Fruit fly (Drosophila melanogaster) whole organism, embryonic: Measurements from ENCODE around the gene Tengl1.

Experiments used
- CG10431 ChIP-seq: fragments of 200-800 bp; sonication (Bioruptor generic); optimal IDR thresholded peaks from 3 replicates; lab custom pipeline; 2018; ENCODE audit warnings: missing biosample characterization, mild to moderate bottlenecking, missing genetic modification characterization
- CG10565 ChIP-seq: fragments of 200-800 bp; sonication (Bioruptor generic); optimal IDR thresholded peaks from 3 replicates; lab custom pipeline; 2016; ENCODE audit warnings: missing biosample characterization, mild to moderate bottlenecking, missing genetic modification characterization
- CG10959 ChIP-seq: fragments of 200-800 bp; sonication (Bioruptor generic); IDR thresholded peaks from 2 replicates; pipeline ENCODE4 v1.3.6; 2022; ENCODE audit warnings: missing biosample characterization, missing genetic modification characterization
- CG11560 ChIP-seq: fragments of 200-800 bp; sonication (Bioruptor generic); IDR thresholded peaks from 3 replicates; pipeline ENCODE4 v1.3.6; 2022; ENCODE audit warnings: missing biosample characterization, missing genetic modification characterization
- CG12104 ChIP-seq: fragments of 200-800 bp; sonication (Bioruptor generic); optimal IDR thresholded peaks from 3 replicates; lab custom pipeline; 2016; ENCODE audit warnings: missing biosample characterization, missing genetic modification characterization
- CG15269 ChIP-seq: fragments of 200-800 bp; sonication (Bioruptor generic); optimal IDR thresholded peaks from 2 replicates; lab custom pipeline; 2018; ENCODE audit warnings: missing biosample characterization, mild to moderate bottlenecking, missing genetic modification characterization, moderate library complexity
- CG15601 ChIP-seq: fragments of 200-800 bp; sonication (Bioruptor generic); optimal IDR thresholded peaks from 3 replicates; lab custom pipeline; 2019; ENCODE audit warnings: missing biosample characterization, mild to moderate bottlenecking, missing genetic modification characterization, moderate library complexity
- CG15696 ChIP-seq: fragments of 200-800 bp; sonication (Bioruptor generic); optimal IDR thresholded peaks from 2 replicates; lab custom pipeline; 2019; ENCODE audit warnings: missing biosample characterization, mild to moderate bottlenecking, missing genetic modification characterization, moderate library complexity
- CG17829 ChIP-seq: fragments of 200-800 bp; optimal IDR thresholded peaks from 2 replicates; lab custom pipeline; 2019; ENCODE audit warnings: missing biosample characterization, mild to moderate bottlenecking, missing genetic modification characterization, moderate library complexity
- CG18476 ChIP-seq: fragments of 200-800 bp; sonication (Bioruptor generic); optimal IDR thresholded peaks from 2 replicates; lab custom pipeline; 2016; ENCODE audit warnings: missing biosample characterization, mild to moderate bottlenecking, missing genetic modification characterization
- CG2116 ChIP-seq: fragments of 200-800 bp; sonication (Bioruptor generic); optimal IDR thresholded peaks from 3 replicates; lab custom pipeline; 2018; ENCODE audit warnings: missing biosample characterization, mild to moderate bottlenecking, missing genetic modification characterization
- CG30403 ChIP-seq: fragments of 200-800 bp; sonication (Bioruptor generic); optimal IDR thresholded peaks from 3 replicates; lab custom pipeline; 2016; ENCODE audit warnings: missing biosample characterization, missing genetic modification characterization
- CG31365 ChIP-seq: fragments of 200-800 bp; sonication (Bioruptor generic); optimal IDR thresholded peaks from 2 replicates; lab custom pipeline; 2018; ENCODE audit warnings: missing biosample characterization, mild to moderate bottlenecking, missing genetic modification characterization
- CG32767 ChIP-seq: fragments of 200-800 bp; sonication (Bioruptor generic); IDR thresholded peaks from 2 replicates; pipeline ENCODE4 v1.3.6; 2022; ENCODE audit warnings: missing biosample characterization, missing genetic modification characterization
- CG3995 ChIP-seq: fragments of 200-800 bp; sonication (Bioruptor generic); optimal IDR thresholded peaks from 3 replicates; lab custom pipeline; 2016; ENCODE audit warnings: missing biosample characterization, missing genetic modification characterization
- CG4282 ChIP-seq: fragments of 200-800 bp; sonication (Bioruptor generic); optimal IDR thresholded peaks from 2 replicates; lab custom pipeline; 2016; ENCODE audit warnings: missing biosample characterization, missing genetic modification characterization
- CG7271 ChIP-seq: fragments of 200-800 bp; sonication (Bioruptor generic); optimal IDR thresholded peaks from 2 replicates; lab custom pipeline; 2018; ENCODE audit warnings: missing biosample characterization, mild to moderate bottlenecking, missing genetic modification characterization, moderate library complexity
- CG7839 ChIP-seq: fragments of 200-800 bp; sonication (Bioruptor generic); optimal IDR thresholded peaks from 3 replicates; lab custom pipeline; 2018; ENCODE audit warnings: missing biosample characterization, mild to moderate bottlenecking, missing genetic modification characterization, moderate library complexity
- CG8765 ChIP-seq: fragments of 200-800 bp; sonication (Bioruptor generic); IDR thresholded peaks from 2 replicates; pipeline ENCODE4 v1.3.6; 2022; ENCODE audit warnings: missing biosample characterization, missing genetic modification characterization
- CG9727 ChIP-seq: fragments of 200-800 bp; sonication (Bioruptor generic); optimal IDR thresholded peaks from 3 replicates; lab custom pipeline; 2017; ENCODE audit warnings: missing biosample characterization, mild to moderate bottlenecking, missing genetic modification characterization
- CG9817 ChIP-seq: fragments of 200-800 bp; sonication (Bioruptor generic); optimal IDR thresholded peaks from 2 replicates; lab custom pipeline; 2018; ENCODE audit warnings: missing biosample characterization, mild to moderate bottlenecking, missing genetic modification characterization, moderate library complexity
- CHES-1-like ChIP-seq: fragments of 200-800 bp; sonication (Bioruptor generic); optimal IDR thresholded peaks from 2 replicates; lab custom pipeline; 2016; ENCODE audit warnings: missing biosample characterization, missing genetic modification characterization
- CoRest ChIP-seq: fragments of 200-800 bp; sonication (Bioruptor generic); optimal IDR thresholded peaks from 3 replicates; lab custom pipeline; 2018; ENCODE audit warnings: missing biosample characterization, mild to moderate bottlenecking, missing genetic modification characterization, moderate library complexity
- Hmr ChIP-seq: fragments of 200-800 bp; sonication (Bioruptor generic); optimal IDR thresholded peaks from 3 replicates; lab custom pipeline; 2017; ENCODE audit warnings: mild to moderate bottlenecking, missing biosample characterization, missing genetic modification reagents, missing genetic modification characterization
- Jarid2 ChIP-seq: fragments of 200-800 bp; sonication (Bioruptor generic); optimal IDR thresholded peaks from 3 replicates; lab custom pipeline; 2017; ENCODE audit warnings: mild to moderate bottlenecking, missing biosample characterization, missing genetic modification reagents, missing genetic modification characterization
- MESR4 ChIP-seq: fragments of 200-800 bp; sonication (Bioruptor generic); optimal IDR thresholded peaks from 2 replicates; lab custom pipeline; 2018; ENCODE audit warnings: missing biosample characterization, mild to moderate bottlenecking, missing genetic modification characterization, moderate library complexity
- MTF-1 ChIP-seq: fragments of 200-800 bp; sonication (Bioruptor generic); optimal IDR thresholded peaks from 2 replicates; lab custom pipeline; 2018; ENCODE audit warnings: missing biosample characterization, mild to moderate bottlenecking, missing genetic modification characterization, borderline replicate concordance
- Nf-YC ChIP-seq: fragments of 200-800 bp; optimal IDR thresholded peaks from 3 replicates; lab custom pipeline; 2019; ENCODE audit warnings: missing biosample characterization, mild to moderate bottlenecking, missing genetic modification characterization, moderate library complexity
- Sox100B ChIP-seq: fragments of 200-800 bp; sonication (Bioruptor generic); optimal IDR thresholded peaks from 3 replicates; lab custom pipeline; 2018; ENCODE audit warnings: missing biosample characterization, mild to moderate bottlenecking, missing genetic modification characterization
- Vsx1 ChIP-seq: fragments of 200-800 bp; sonication (Bioruptor generic); optimal IDR thresholded peaks from 2 replicates; lab custom pipeline; 2017; ENCODE audit warnings: missing biosample characterization, mild to moderate bottlenecking, missing genetic modification characterization, missing genetic modification reagents
- Xrp1 ChIP-seq: fragments of 200-800 bp; sonication (Bioruptor generic); IDR thresholded peaks from 2 replicates; pipeline ENCODE4 v1.3.6; 2022; ENCODE audit warnings: missing biosample characterization, missing genetic modification characterization
- chn ChIP-seq: fragments of 200-800 bp; sonication (Bioruptor generic); optimal IDR thresholded peaks from 2 replicates; lab custom pipeline; 2016; ENCODE audit warnings: missing biosample characterization, missing genetic modification characterization
- dmrt11E ChIP-seq: fragments of 200-800 bp; sonication (Bioruptor generic); optimal IDR thresholded peaks from 3 replicates; lab custom pipeline; 2018; ENCODE audit warnings: missing biosample characterization, mild to moderate bottlenecking, missing genetic modification characterization, moderate library complexity
- dmrt99B ChIP-seq: fragments of 200-800 bp; sonication (Bioruptor generic); optimal IDR thresholded peaks from 2 replicates; lab custom pipeline; 2018; ENCODE audit warnings: missing biosample characterization, mild to moderate bottlenecking, missing genetic modification characterization, moderate library complexity
- fru ChIP-seq: fragments of >200 bp; optimal IDR thresholded peaks from 2 replicates; lab custom pipeline; 2017
- fu2 ChIP-seq: fragments of 200-800 bp; sonication (Bioruptor generic); optimal IDR thresholded peaks from 2 replicates; lab custom pipeline; 2016; ENCODE audit warnings: missing biosample characterization, missing genetic modification characterization
- gem ChIP-seq: fragments of 200-800 bp; sonication (Bioruptor generic); optimal IDR thresholded peaks from 2 replicates; lab custom pipeline; 2019; ENCODE audit warnings: missing biosample characterization, mild to moderate bottlenecking, missing genetic modification characterization, moderate library complexity
- kni ChIP-seq: fragments of 200-800 bp; sonication (Bioruptor generic); optimal IDR thresholded peaks from 3 replicates; lab custom pipeline; 2017; ENCODE audit warnings: mild to moderate bottlenecking, missing biosample characterization, missing genetic modification reagents, missing genetic modification characterization
- peb ChIP-seq: fragments of 200-800 bp; sonication (Bioruptor generic); IDR thresholded peaks from 2 replicates; pipeline ENCODE4 v1.3.6; 2022; ENCODE audit warnings: missing biosample characterization, missing genetic modification characterization
- pho ChIP-seq: fragments of 200-800 bp; sonication (Bioruptor generic); optimal IDR thresholded peaks from 2 replicates; lab custom pipeline; 2016; ENCODE audit warnings: missing biosample characterization, missing genetic modification characterization
- prd ChIP-seq, 3 experiments: fragments of >200 bp in 2 of 3; fragments of 200-800 bp in 1 of 3; sonication (Bioruptor generic) in 1 of 3; optimal IDR thresholded peaks in 2 of 3; IDR thresholded peaks in 1 of 3; 2 replicates in 2 of 3; 3 replicates in 1 of 3; pipeline versions ENCODE4 v1.3.6 to Lab custom; 2017 to 2022; ENCODE audit warnings: missing biosample characterization in 1 of 3, missing genetic modification characterization in 1 of 3
- psq ChIP-seq: fragments of 200-800 bp; sonication (Bioruptor generic); optimal IDR thresholded peaks from 2 replicates; lab custom pipeline; 2017; ENCODE audit warnings: missing biosample characterization, missing genetic modification characterization
- ranshi ChIP-seq: fragments of 200-800 bp; sonication (Bioruptor generic); IDR thresholded peaks from 2 replicates; pipeline ENCODE4 v1.3.6; 2022; ENCODE audit warnings: missing biosample characterization, missing genetic modification characterization
- sisA ChIP-seq: fragments of 200-800 bp; sonication (Bioruptor generic); IDR thresholded peaks from 2 replicates; pipeline ENCODE4 v1.3.6; 2022; ENCODE audit warnings: missing biosample characterization, missing genetic modification characterization
- slbo ChIP-seq: fragments of 200-800 bp; sonication (Bioruptor generic); IDR thresholded peaks from 2 replicates; pipeline ENCODE4 v1.3.6; 2022; ENCODE audit warnings: missing biosample characterization, missing genetic modification characterization
- tgo ChIP-seq: fragments of 200-800 bp; sonication (Bioruptor generic); IDR thresholded peaks from 3 replicates; pipeline ENCODE4 v1.3.6; 2022; ENCODE audit warnings: missing biosample characterization, missing genetic modification characterization
- tin ChIP-seq: fragments of 200-800 bp; sonication (Bioruptor generic); optimal IDR thresholded peaks from 3 replicates; lab custom pipeline; 2016; ENCODE audit warnings: missing biosample characterization, missing genetic modification characterization
- tna ChIP-seq: fragments of 200-800 bp; sonication (Bioruptor generic); IDR thresholded peaks from 2 replicates; pipeline ENCODE4 v1.3.6; 2022; ENCODE audit warnings: missing biosample characterization, missing genetic modification characterization; ENCODE audit not compliant: partially characterized antibody
- ttk ChIP-seq: fragments of 200-800 bp; sonication (Bioruptor generic); IDR thresholded peaks from 2 replicates; pipeline ENCODE4 v2.1.2; 2022; ENCODE audit warnings: missing biosample characterization, missing genetic modification characterization
- unc-4 ChIP-seq: fragments of 200-800 bp; sonication (Bioruptor generic); IDR thresholded peaks from 2 replicates; pipeline ENCODE4 v1.3.6; 2022; ENCODE audit warnings: missing biosample characterization, missing genetic modification characterization; ENCODE audit not compliant: partially characterized antibody

Gene Tengl1

DNA sequence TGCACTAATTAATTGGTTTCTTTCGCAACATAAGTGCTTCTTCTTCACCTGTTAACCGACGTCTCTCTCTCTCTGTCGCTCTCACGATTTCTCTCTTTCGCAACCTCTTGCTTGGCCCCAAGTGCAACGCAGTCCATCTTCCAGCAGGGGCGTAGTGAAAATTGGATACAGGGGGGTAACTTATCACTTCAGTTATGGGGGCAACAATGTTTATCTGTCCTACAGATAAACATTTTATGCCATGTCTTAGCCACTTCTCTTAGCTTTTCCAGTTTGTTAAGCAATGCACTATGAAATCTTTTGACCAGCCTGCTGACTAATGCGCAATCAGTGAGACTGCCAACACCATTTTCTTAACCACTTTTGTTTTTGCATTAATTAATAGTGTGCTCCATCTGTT, 13.1 kb downstream of the Tengl1 start (continued):
- peak; percentile 35 for TF ChIP-seq tin (GFP tag; lab: Kevin White, UChicago)
- TF ChIP-seq CG10565: no peak
- TF ChIP-seq MTF-1: no peak
- peak; percentile 21 for TF ChIP-seq CG2116 (GFP tag; lab: Kevin White, UChicago)
- peak; percentile 31; the same call in 1 of the 2 replicates for TF ChIP-seq ttk
- no peak for TF ChIP-seq MESR4
- TF ChIP-seq fu2 (GFP tag; lab: Kevin White, UChicago): no peak
- TF ChIP-seq CG15269 (tag; lab: Kevin White, UChicago): peak; percentile 65
- TF ChIP-seq CoRest: peak; percentile 21
- TF ChIP-seq CG12104 (GFP tag; lab: Kevin White, UChicago): peak; percentile 14
- TF ChIP-seq Hmr (GFP tag; lab: Kevin White, UChicago): peak; percentile 40
- TF ChIP-seq psq (GFP tag; lab: Kevin White, UChicago): no peak
- TF ChIP-seq chn (GFP tag; lab: Kevin White, UChicago): peak; percentile 18
- no peak for TF ChIP-seq CG7271
- peak; percentile 72 for TF ChIP-seq dmrt99B
- peak; percentile 33; the same call in 1 of the 2 replicates for TF ChIP-seq CG32767 (GFP tag; lab: Robert Waterston, UW)
- no peak for TF ChIP-seq CG17829 (tag; lab: Kevin White, UChicago)
- TF ChIP-seq ranshi: 0 out of 2 replicates have a peak, but pooled peaks have one; percentile 24
- no peak for TF ChIP-seq CG18476
- no peak for TF ChIP-seq CG8765
- no peak for TF ChIP-seq CG10431 (GFP tag; lab: Kevin White, UChicago)
- no peak for TF ChIP-seq Jarid2 (GFP tag; lab: Kevin White, UChicago)
- TF ChIP-seq CHES-1-like (GFP tag; lab: Kevin White, UChicago): peak; percentile 17
- peak; percentile 47 for TF ChIP-seq Sox100B (GFP tag; lab: Kevin White, UChicago)
- no peak for TF ChIP-seq unc-4 (GFP tag; lab: Robert Waterston, UW)
- peak; percentile 64 for TF ChIP-seq slbo
- TF ChIP-seq CG31365 (tag; lab: Kevin White, UChicago): no peak
- no peak for TF ChIP-seq prd (optimal IDR thresholded peaks at IDR 0.05; lab: Kevin White, UChicago)
- TF ChIP-seq prd (GFP tag; IDR thresholded peaks at IDR 0.05; lab: Robert Waterston, UW): peak; percentile 51; the same call in 2 of the 3 replicates
- TF ChIP-seq CG10959: no peak
- TF ChIP-seq tna: no peak
- TF ChIP-seq gem (tag; lab: Kevin White, UChicago): peak; percentile 69
- no peak for TF ChIP-seq Vsx1 (GFP tag; lab: Kevin White, UChicago)
- TF ChIP-seq dmrt11E (tag; lab: Kevin White, UChicago): no peak
- TF ChIP-seq CG11560 (tag; lab: Robert Waterston, UW): no peak
- TF ChIP-seq fru: no peak
- no peak for TF ChIP-seq peb (GFP tag; lab: Robert Waterston, UW)
- peak; percentile 52; the same call in 2 of the 3 replicates for TF ChIP-seq tgo (GFP tag; lab: Robert Waterston, UW)
- TF ChIP-seq kni (GFP tag; lab: Kevin White, UChicago): no peak
- TF ChIP-seq CG3995: no peak
- TF ChIP-seq CG9817: peak; percentile 2
- TF ChIP-seq pho: peak; percentile 31
- no peak for TF ChIP-seq CG7839 (tag; lab: Kevin White, UChicago)
- TF ChIP-seq CG15696 (tag; lab: Kevin White, UChicago): no peak
- peak; percentile 4 for TF ChIP-seq CG15601 (tag; lab: Kevin White, UChicago)
- no peak for TF ChIP-seq CG4282 (GFP tag; lab: Kevin White, UChicago)
- TF ChIP-seq Nf-YC (tag; lab: Kevin White, UChicago): peak; percentile 30
- peak; percentile 33; the same call in 1 of the 2 replicates for TF ChIP-seq Xrp1
- TF ChIP-seq sisA: peak; percentile 59; the same call in 1 of the 2 replicates
- TF ChIP-seq CG30403 (GFP tag; lab: Kevin White, UChicago): peak; percentile 52
- TF ChIP-seq CG9727 (GFP tag; lab: Kevin White, UChicago): no peak
